Worm (Caenorhabditis elegans) whole organism, L2 larva: ENCODE results near the gene pmp-1.

Experiments used
- C34F6.9 ChIP-seq: fragments of 150-350 bp; optimal IDR thresholded peaks from 2 replicates; lab custom pipeline; 2014; ENCODE audit warnings: missing biosample characterization, missing genetic modification characterization
- F13H6.1 ChIP-seq: sonication (generic microtip); optimal IDR thresholded peaks from 2 replicates; lab custom pipeline; 2016; ENCODE audit warnings: missing genetic modification characterization, missing compliant biosample characterization
- R02D3.7 ChIP-seq: fragments of 150-350 bp; optimal IDR thresholded peaks from 2 replicates; lab custom pipeline; 2014; ENCODE audit warnings: missing biosample characterization, missing genetic modification characterization
- Y55F3AM.14 ChIP-seq: fragments of 200-800 bp; sonication (Bioruptor generic); optimal IDR thresholded peaks from 2 replicates; lab custom pipeline; 2018; ENCODE audit warnings: mild to moderate bottlenecking, missing genetic modification characterization, missing compliant biosample characterization
- ZK546.5 ChIP-seq: sonication (generic microtip); optimal IDR thresholded peaks from 2 replicates; lab custom pipeline; 2017; ENCODE audit warnings: missing biosample characterization, missing genetic modification characterization
- alr-1 ChIP-seq: fragments of 150-350 bp; optimal IDR thresholded peaks from 2 replicates; lab custom pipeline; 2014; ENCODE audit warnings: missing biosample characterization, missing genetic modification characterization
- aly-2 ChIP-seq: fragments of 150-350 bp; optimal IDR thresholded peaks from 2 replicates; lab custom pipeline; 2014; ENCODE audit warnings: missing biosample characterization, missing genetic modification characterization
- ama-1 ChIP-seq: fragments of 150-350 bp; optimal IDR thresholded peaks from 2 replicates; lab custom pipeline; 2018; ENCODE audit warnings: inconsistent platforms
- ceh-16 ChIP-seq: fragments of 150-350 bp; optimal IDR thresholded peaks from 2 replicates; lab custom pipeline; 2014; ENCODE audit warnings: missing biosample characterization, missing genetic modification characterization
- crh-2 ChIP-seq: sonication (generic microtip); optimal IDR thresholded peaks from 2 replicates; lab custom pipeline; 2017; ENCODE audit warnings: missing biosample characterization, missing genetic modification characterization
- egl-27 ChIP-seq: sonication (generic microtip); optimal IDR thresholded peaks from 3 replicates; lab custom pipeline; 2017; ENCODE audit warnings: missing biosample characterization, missing genetic modification reagents, missing genetic modification characterization
- elt-3 ChIP-seq: sonication (generic microtip); optimal IDR thresholded peaks from 2 replicates; lab custom pipeline; 2017; ENCODE audit warnings: missing biosample characterization, missing genetic modification characterization
- fos-1 ChIP-seq: fragments of 150-350 bp; optimal IDR thresholded peaks from 2 replicates; lab custom pipeline; 2014; ENCODE audit warnings: missing biosample characterization, missing genetic modification characterization
- gmeb-1 ChIP-seq: fragments of 150-350 bp; optimal IDR thresholded peaks from 2 replicates; lab custom pipeline; 2014; ENCODE audit warnings: missing biosample characterization, missing genetic modification characterization
- lin-11 ChIP-seq: fragments of 150-350 bp; sonication (generic microtip); optimal IDR thresholded peaks from 2 replicates; lab custom pipeline; 2014; ENCODE audit warnings: missing biosample characterization, missing genetic modification characterization, inconsistent platforms, mixed read lengths
- lin-13 ChIP-seq: fragments of 150-350 bp; optimal IDR thresholded peaks from 2 replicates; lab custom pipeline; 2014; ENCODE audit warnings: missing biosample characterization, missing genetic modification reagents, missing genetic modification characterization
- lin-39 ChIP-seq: fragments of 150-350 bp; optimal IDR thresholded peaks from 2 replicates; lab custom pipeline; 2014; ENCODE audit warnings: missing biosample characterization, missing genetic modification reagents, missing genetic modification characterization
- lsy-2 ChIP-seq, 2 experiments: fragments of 150-350 bp in 1 of 2; sonication (generic microtip) in 1 of 2; optimal IDR thresholded peaks; 2 replicates each; lab custom pipeline; 2014 to 2017; ENCODE audit warnings: missing biosample characterization in 2 of 2, missing genetic modification characterization in 2 of 2
- mab-5 ChIP-seq: fragments of 150-350 bp; optimal IDR thresholded peaks from 2 replicates; lab custom pipeline; 2014; ENCODE audit warnings: missing biosample characterization, missing genetic modification characterization
- mbf-1 ChIP-seq: sonication (generic microtip); optimal IDR thresholded peaks from 2 replicates; lab custom pipeline; 2017; ENCODE audit warnings: missing biosample characterization, missing genetic modification characterization
- mdl-1 ChIP-seq, 2 experiments: fragments of 150-350 bp in 1 of 2; sonication (generic microtip) in 1 of 2; optimal IDR thresholded peaks; 2 replicates each; lab custom pipeline; 2017; ENCODE audit warnings: missing biosample characterization in 2 of 2, missing genetic modification characterization in 2 of 2
- nhr-11 ChIP-seq: fragments of 150-350 bp; optimal IDR thresholded peaks from 2 replicates; lab custom pipeline; 2014; ENCODE audit warnings: missing biosample characterization, missing genetic modification characterization
- nhr-12 ChIP-seq: fragments of 150-350 bp; optimal IDR thresholded peaks from 2 replicates; lab custom pipeline; 2014; ENCODE audit warnings: missing biosample characterization, missing genetic modification characterization
- nhr-129 ChIP-seq: fragments of 150-350 bp; optimal IDR thresholded peaks from 2 replicates; lab custom pipeline; 2014; ENCODE audit warnings: missing biosample characterization, missing genetic modification characterization
- nhr-21 ChIP-seq: fragments of 150-350 bp; optimal IDR thresholded peaks from 2 replicates; lab custom pipeline; 2014; ENCODE audit warnings: missing biosample characterization, missing genetic modification characterization
- nhr-23 ChIP-seq: fragments of 150-350 bp; optimal IDR thresholded peaks from 2 replicates; lab custom pipeline; 2014; ENCODE audit warnings: missing biosample characterization, missing genetic modification reagents, missing genetic modification characterization
- nhr-237 ChIP-seq: fragments of 150-350 bp; optimal IDR thresholded peaks from 2 replicates; lab custom pipeline; 2014; ENCODE audit warnings: missing biosample characterization, missing genetic modification characterization
- nhr-25 ChIP-seq: fragments of 150-350 bp; sonication (generic microtip); optimal IDR thresholded peaks from 3 replicates; lab custom pipeline; 2014; ENCODE audit warnings: missing biosample characterization, missing genetic modification characterization
- nhr-6 ChIP-seq: fragments of 150-350 bp; optimal IDR thresholded peaks from 2 replicates; lab custom pipeline; 2014; ENCODE audit warnings: missing biosample characterization, missing genetic modification characterization
- nhr-77 ChIP-seq: fragments of 150-350 bp; optimal IDR thresholded peaks from 2 replicates; lab custom pipeline; 2014; ENCODE audit warnings: missing biosample characterization, missing genetic modification characterization
- sem-4 ChIP-seq: fragments of 150-350 bp; optimal IDR thresholded peaks from 2 replicates; lab custom pipeline; 2014; ENCODE audit warnings: missing biosample characterization, missing genetic modification reagents, missing genetic modification characterization
- skn-1 ChIP-seq: sonication (generic microtip); optimal IDR thresholded peaks from 2 replicates; lab custom pipeline; 2017; ENCODE audit warnings: missing biosample characterization, missing genetic modification characterization
- sma-3 ChIP-seq: sonication (generic microtip); optimal IDR thresholded peaks from 2 replicates; lab custom pipeline; 2016; ENCODE audit warnings: missing genetic modification reagents, missing genetic modification characterization, missing compliant biosample characterization
- sma-9 ChIP-seq, 2 experiments: fragments of 150-350 bp in 1 of 2; sonication (generic microtip) in 1 of 2; optimal IDR thresholded peaks; 2 replicates each; lab custom pipeline; 2014 to 2016; ENCODE audit warnings: missing genetic modification characterization in 2 of 2, mild to moderate bottlenecking in 1 of 2, missing biosample characterization in 1 of 2, missing compliant biosample characterization in 1 of 2, missing genetic modification reagents in 1 of 2, moderate library complexity in 1 of 2
- unc-55 ChIP-seq: fragments of 150-350 bp; sonication (generic microtip); optimal IDR thresholded peaks from 3 replicates; lab custom pipeline; 2014; ENCODE audit warnings: missing biosample characterization, missing genetic modification reagents, missing genetic modification characterization
- unc-62 ChIP-seq: fragments of 150-350 bp; optimal IDR thresholded peaks from 2 replicates; lab custom pipeline; 2014; ENCODE audit warnings: missing biosample characterization, missing genetic modification reagents, missing genetic modification characterization
- ztf-1 ChIP-seq: fragments of 200-800 bp; sonication (Bioruptor generic); conservative IDR thresholded peaks from 2 replicates; pipeline ENCODE4 v1.3.6; 2022; ENCODE audit warnings: missing genetic modification characterization, missing compliant biosample characterization
- ztf-11 ChIP-seq: sonication (generic microtip); optimal IDR thresholded peaks from 2 replicates; lab custom pipeline; 2017; ENCODE audit warnings: missing biosample characterization, missing genetic modification characterization

Gene pmp-1

ce11 chrII:6900708-6901107 is 17.2 kb upstream of the pmp-1 start:
- TF ChIP-seq nhr-21 (tag; lab: Kevin White, UChicago) (no peak), nhr-12 (tag; lab: Kevin White, UChicago) (no peak), alr-1 (no peak), nhr-237 (tag; lab: Kevin White, UChicago) (no peak), nhr-23 (tag; lab: Kevin White, UChicago) (no peak), lin-39 (no peak), egl-27 (no peak), unc-62 (GFP tag; lab: Kevin White, UChicago) (no peak), mab-5 (tag; lab: Kevin White, UChicago) (no peak), sem-4 (tag; lab: Kevin White, UChicago) (no peak), elt-3 (tag; lab: Kevin White, UChicago) (no peak), nhr-6 (tag; lab: Kevin White, UChicago) (no peak), aly-2 (no peak), nhr-77 (tag; lab: Kevin White, UChicago) (no peak), crh-2 (no peak), sma-9 (GFP tag; optimal IDR thresholded peaks at IDR 0.05; lab: Kevin White, UChicago) (no peak), sma-9 (tag; optimal IDR thresholded peaks at IDR 0.05; lab: Kevin White, UChicago) (no peak), unc-55 (GFP tag; lab: Kevin White, UChicago) (no peak), ZK546.5 (tag; lab: Kevin White, UChicago) (no peak), fos-1 (tag; lab: Kevin White, UChicago) (no peak)

ce11 chrII:6898017-6898779 is 14.6 kb upstream of the pmp-1 start, which contains the start of gene hrpl-1:
TSS of gene hrpl-1 (plus strand) at chrII:6898729.
- TF ChIP-seq unc-55 (GFP tag; lab: Kevin White, UChicago) = peak; percentile 26
- TF ChIP-seq lsy-2 (tag; optimal IDR thresholded peaks at IDR 0.05; lab: Kevin White, UChicago) = peak in 1 of 2 experiments; percentile 19
- TF ChIP-seq lin-13 (GFP tag; lab: Kevin White, UChicago) = no peak
- no peak for TF ChIP-seq nhr-11 (tag; lab: Kevin White, UChicago)
- TF ChIP-seq sma-3 (GFP tag; lab: Kevin White, UChicago) = peak; percentile 33
- TF ChIP-seq crh-2 = no peak
- no peak for TF ChIP-seq mab-5 (tag; lab: Kevin White, UChicago)
- TF ChIP-seq fos-1 (tag; lab: Kevin White, UChicago) = peak; percentile 40
- peak; percentile 29 for TF ChIP-seq sma-9 (GFP tag; optimal IDR thresholded peaks at IDR 0.05; lab: Kevin White, UChicago)
- no peak for TF ChIP-seq sma-9 (tag; optimal IDR thresholded peaks at IDR 0.05; lab: Kevin White, UChicago)
- TF ChIP-seq C34F6.9 = peak; percentile 23
- TF ChIP-seq, all 48 proteins: peak for 6

ce11 chrII:6897507-6897906 is 14.0 kb upstream of the pmp-1 start, which contains the start of gene C44B7.11:
TSS of gene C44B7.11 (minus strand) at chrII:6897540.
- no peak for TF ChIP-seq nhr-21 (tag; lab: Kevin White, UChicago)
- peak; percentile 52 for TF ChIP-seq fos-1 (tag; lab: Kevin White, UChicago)

- TF ChIP-seq gmeb-1 (tag; lab: Kevin White, UChicago) (no peak), alr-1 (no peak), lsy-2 (tag; optimal IDR thresholded peaks at IDR 0.05; lab: Kevin White, UChicago) (peak in 1 of 2 experiments; percentile 35), nhr-129 (no peak)
These were observed 10.2 kb upstream of the pmp-1 start, which contains the start of gene adal-1 for ce11 chrII:6893589-6894245. TSS of gene adal-1 (minus strand) at chrII:6893639.

DNA sequence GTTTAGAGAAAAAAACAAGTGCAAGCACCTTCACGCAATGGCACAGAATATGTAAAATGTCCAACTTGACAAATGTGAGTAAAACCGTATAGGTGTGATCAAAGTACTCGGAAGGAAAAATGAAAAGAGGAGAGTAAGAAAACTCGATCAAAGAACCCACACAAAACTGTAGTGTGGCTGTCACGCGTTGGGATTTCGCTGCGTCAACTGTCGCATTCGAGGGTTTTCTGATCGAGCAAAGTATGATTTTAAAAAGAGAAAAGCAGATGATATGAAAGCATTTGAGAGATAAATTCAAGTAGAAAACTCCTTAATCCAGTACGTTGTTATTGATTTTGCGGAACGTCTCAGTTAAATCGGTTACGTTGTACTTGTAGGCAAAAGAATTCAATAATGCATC is 8.3 kb upstream of the pmp-1 start:
- no peak for TF ChIP-seq ztf-11 (tag; lab: Kevin White, UChicago)
- TF ChIP-seq crh-2 = peak; percentile 60
- no peak for TF ChIP-seq unc-62 (GFP tag; lab: Kevin White, UChicago)
- TF ChIP-seq lin-13 (GFP tag; lab: Kevin White, UChicago) = no peak
- TF ChIP-seq nhr-11 (tag; lab: Kevin White, UChicago) = no peak
- TF ChIP-seq lsy-2 (tag; optimal IDR thresholded peaks at IDR 0.05; lab: Kevin White, UChicago) = peak in 1 of 2 experiments; percentile 47
- no peak for TF ChIP-seq lin-39
- TF ChIP-seq R02D3.7 = no peak
- peak; percentile 36 for TF ChIP-seq nhr-25 (tag; lab: Kevin White, UChicago)
- peak; percentile 6 for TF ChIP-seq Y55F3AM.14 (GFP tag; lab: Kevin White, UChicago)
- no peak for TF ChIP-seq nhr-23 (tag; lab: Kevin White, UChicago)
- no peak for TF ChIP-seq skn-1
- TF ChIP-seq fos-1 (tag; lab: Kevin White, UChicago) = peak; percentile 64
- no peak for TF ChIP-seq mbf-1 (tag; lab: Kevin White, UChicago)
- no peak for TF ChIP-seq ZK546.5 (tag; lab: Kevin White, UChicago)
- peak; percentile 50 for TF ChIP-seq gmeb-1 (tag; lab: Kevin White, UChicago)
- no peak for TF ChIP-seq unc-55 (GFP tag; lab: Kevin White, UChicago)
- no peak for TF ChIP-seq nhr-77 (tag; lab: Kevin White, UChicago)
- TF ChIP-seq ama-1 = peak; percentile 59
- peak in 1 of 2 experiments; percentile 42 for TF ChIP-seq mdl-1 (tag; optimal IDR thresholded peaks at IDR 0.05; lab: Kevin White, UChicago)
- TF ChIP-seq lin-11 (tag; lab: Kevin White, UChicago) = no peak
- TF ChIP-seq ceh-16 = no peak
- TF ChIP-seq nhr-237 (tag; lab: Kevin White, UChicago) = no peak
- peak; percentile 87 for TF ChIP-seq sma-9 (GFP tag; optimal IDR thresholded peaks at IDR 0.05; lab: Kevin White, UChicago)
- TF ChIP-seq sma-9 (tag; optimal IDR thresholded peaks at IDR 0.05; lab: Kevin White, UChicago) = no peak
- TF ChIP-seq sem-4 (tag; lab: Kevin White, UChicago) = no peak
- no peak for TF ChIP-seq elt-3 (tag; lab: Kevin White, UChicago)
- TF ChIP-seq ztf-1 (GFP tag; lab: Robert Waterston, UW) = no peak
- no peak for TF ChIP-seq nhr-12 (tag; lab: Kevin White, UChicago)
- TF ChIP-seq F13H6.1 (tag; lab: Kevin White, UChicago) = peak; percentile 68
- peak; percentile 11 for TF ChIP-seq C34F6.9
